Worm (Caenorhabditis elegans) whole organism, late embryonic: ENCODE results near the gene cest-8.

Experiments used
- C08G9.2 ChIP-seq: sonication (generic microtip); optimal IDR thresholded peaks from 2 replicates; lab custom pipeline; 2016; ENCODE audit warnings: mild to moderate bottlenecking, missing genetic modification characterization, moderate library complexity, missing compliant biosample characterization
- ahr-1 ChIP-seq: sonication (generic microtip); optimal IDR thresholded peaks from 2 replicates; lab custom pipeline; 2016; ENCODE audit warnings: missing genetic modification characterization, missing compliant biosample characterization
- ceh-14 ChIP-seq: sonication (generic microtip); optimal IDR thresholded peaks from 2 replicates; lab custom pipeline; 2016; ENCODE audit warnings: missing genotype, missing genetic modification characterization, missing compliant biosample characterization
- ceh-18 ChIP-seq: sonication (generic microtip); optimal IDR thresholded peaks from 2 replicates; lab custom pipeline; 2016; ENCODE audit warnings: missing genetic modification characterization, missing compliant biosample characterization
- ceh-19 ChIP-seq: fragments of 200-800 bp; sonication (Bioruptor generic); optimal IDR thresholded peaks from 2 replicates; lab custom pipeline; 2018; ENCODE audit warnings: mild to moderate bottlenecking, missing genetic modification characterization, missing compliant biosample characterization
- ceh-30 ChIP-seq: fragments of 150-350 bp; optimal IDR thresholded peaks from 2 replicates; lab custom pipeline; 2014; ENCODE audit warnings: missing biosample characterization, missing genetic modification characterization
- ceh-48 ChIP-seq: sonication (generic microtip); optimal IDR thresholded peaks from 2 replicates; lab custom pipeline; 2016; ENCODE audit warnings: missing genetic modification characterization, inconsistent platforms, missing compliant biosample characterization
- ceh-9 ChIP-seq: sonication (generic microtip); optimal IDR thresholded peaks from 2 replicates; lab custom pipeline; 2016; ENCODE audit warnings: mild to moderate bottlenecking, missing genetic modification characterization, inconsistent platforms, missing compliant biosample characterization
- elt-4 ChIP-seq: sonication (generic microtip); optimal IDR thresholded peaks from 2 replicates; lab custom pipeline; 2016; ENCODE audit warnings: missing genetic modification characterization, missing compliant biosample characterization
- hlh-30 ChIP-seq: sonication (generic microtip); optimal IDR thresholded peaks from 2 replicates; lab custom pipeline; 2017; ENCODE audit warnings: antibody characterized with exemption, missing genetic modification characterization, missing compliant biosample characterization; ENCODE audit not compliant: insufficient read depth
- mec-3 ChIP-seq: sonication (generic microtip); optimal IDR thresholded peaks from 2 replicates; lab custom pipeline; 2016; ENCODE audit warnings: borderline replicate concordance, missing genetic modification characterization, missing compliant biosample characterization
- pax-1 ChIP-seq: fragments of 150-350 bp; optimal IDR thresholded peaks from 2 replicates; lab custom pipeline; 2014; ENCODE audit warnings: missing biosample characterization, missing genetic modification characterization
- pha-4 ChIP-seq: fragments of 150-350 bp; optimal IDR thresholded peaks from 2 replicates; lab custom pipeline; 2018; ENCODE audit warnings: missing biosample characterization, missing genetic modification reagents, missing genetic modification characterization
- pros-1 ChIP-seq: fragments of 150-350 bp; optimal IDR thresholded peaks from 2 replicates; lab custom pipeline; 2014; ENCODE audit warnings: missing biosample characterization, missing genetic modification reagents, missing genetic modification characterization
- sdc-2 ChIP-seq: sonication (generic microtip); optimal IDR thresholded peaks from 2 replicates; lab custom pipeline; 2016; ENCODE audit warnings: missing genotype, missing genetic modification characterization, missing compliant biosample characterization
- sox-4 ChIP-seq: sonication (generic microtip); optimal IDR thresholded peaks from 2 replicates; lab custom pipeline; 2017; ENCODE audit warnings: mild to moderate bottlenecking, missing genetic modification characterization, inconsistent platforms, missing compliant biosample characterization
- unc-42 ChIP-seq: sonication (generic microtip); optimal IDR thresholded peaks from 2 replicates; lab custom pipeline; 2016; ENCODE audit warnings: missing genotype, missing genetic modification characterization, missing compliant biosample characterization
- zip-5 ChIP-seq: sonication (generic microtip); optimal IDR thresholded peaks from 2 replicates; lab custom pipeline; 2016; ENCODE audit warnings: missing genetic modification characterization, missing compliant biosample characterization
- ztf-16 ChIP-seq: sonication (generic microtip); optimal IDR thresholded peaks from 2 replicates; lab custom pipeline; 2017; ENCODE audit warnings: missing genetic modification characterization, missing compliant biosample characterization

cest-8 gene

DNA sequence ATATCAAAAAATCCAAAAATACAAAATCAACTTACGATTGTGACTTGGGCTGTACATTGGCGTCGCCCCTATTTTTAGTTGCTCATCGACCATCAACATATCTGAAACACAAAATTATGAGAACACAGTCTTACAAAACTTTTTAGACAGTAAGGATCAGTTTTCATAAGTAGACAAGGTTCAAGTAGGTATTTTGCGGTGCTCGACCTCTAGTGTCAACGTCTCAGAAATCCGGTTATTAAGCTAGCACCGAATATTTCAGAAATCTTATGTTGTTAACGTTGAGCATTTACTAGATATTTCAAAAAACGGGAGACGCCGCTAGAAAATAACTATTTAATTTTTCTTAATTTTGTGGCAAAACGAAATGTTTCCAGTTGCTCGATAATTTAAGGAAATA is 51.4 kb downstream of the cest-8 start, which contains the start of gene otpl-8:
Gene otpl-8, minus strand, starts transcription at position 101 of the 400 bp plus-strand sequence.
- TF ChIP-seq ceh-48 (tag; lab: Kevin White, UChicago) (no peak), hlh-30 (tag; lab: Kevin White, UChicago) (no peak), pha-4 (tag; lab: Kevin White, UChicago) (no peak), zip-5 (no peak), sdc-2 (tag; lab: Kevin White, UChicago) (no peak), unc-42 (tag; lab: Kevin White, UChicago) (no peak), sox-4 (no peak), pax-1 (tag; lab: Kevin White, UChicago) (no peak), mec-3 (no peak), ceh-18 (tag; lab: Kevin White, UChicago) (no peak), pros-1 (tag; lab: Kevin White, UChicago) (no peak), ztf-16 (tag; lab: Kevin White, UChicago) (no peak), ceh-14 (no peak), ceh-30 (tag; lab: Kevin White, UChicago) (no peak), ceh-19 (GFP tag; lab: Kevin White, UChicago) (no peak), elt-4 (tag; lab: Kevin White, UChicago) (no peak), C08G9.2 (tag; lab: Kevin White, UChicago) (no peak), ceh-9 (tag; lab: Kevin White, UChicago) (no peak), ahr-1 (no peak)
